Worm (Caenorhabditis elegans) whole organism, L1 larva: ENCODE data around the gene lir-3.
A peak's percentile ranks its signal among the peaks of the same experiment; 100 is the strongest.

Source experiments
- C04F5.9 ChIP-seq: sonication (generic microtip); optimal IDR thresholded peaks from 2 replicates; lab custom pipeline; 2016; ENCODE audit warnings: missing genetic modification characterization, missing compliant biosample characterization
- C16A3.4 ChIP-seq: fragments of 150-350 bp; optimal IDR thresholded peaks from 2 replicates; lab custom pipeline; 2014; ENCODE audit warnings: missing biosample characterization, missing genetic modification characterization
- alr-1 ChIP-seq: fragments of 200-800 bp; sonication (Bioruptor generic); optimal IDR thresholded peaks from 2 replicates; lab custom pipeline; 2018; ENCODE audit warnings: borderline replicate concordance, mild to moderate bottlenecking, missing genetic modification characterization, missing compliant biosample characterization
- blmp-1 ChIP-seq: fragments of 150-350 bp; optimal IDR thresholded peaks from 2 replicates; lab custom pipeline; 2014; ENCODE audit warnings: missing biosample characterization, missing genetic modification characterization
- ceh-8 ChIP-seq: fragments of 200-800 bp; sonication (Bioruptor generic); optimal IDR thresholded peaks from 2 replicates; lab custom pipeline; 2018; ENCODE audit warnings: mild to moderate bottlenecking, missing genetic modification characterization, moderate library complexity, missing compliant biosample characterization
- ceh-88 ChIP-seq: fragments of 200-800 bp; sonication (Bioruptor generic); IDR thresholded peaks from 2 replicates; pipeline ENCODE4 v1.3.6; 2022; ENCODE audit warnings: missing genetic modification characterization, missing compliant biosample characterization
- ces-1 ChIP-seq: fragments of 150-350 bp; optimal IDR thresholded peaks from 2 replicates; lab custom pipeline; 2014; ENCODE audit warnings: missing biosample characterization, missing genetic modification reagents, missing genetic modification characterization
- dpl-1 ChIP-seq, 3 experiments: fragments of 150-350 bp in 2 of 3; sonication (generic microtip) in 1 of 3; optimal IDR thresholded peaks; 2 replicates each; lab custom pipeline; 2014 to 2017; ENCODE audit warnings: missing biosample characterization in 3 of 3, missing genetic modification characterization in 3 of 3, missing genetic modification reagents in 3 of 3
- efl-1 ChIP-seq, 4 experiments: fragments of 150-350 bp; optimal IDR thresholded peaks in 3 of 4; peaks in 1 of 4; 1 replicate in 1 of 4; 2 replicates in 3 of 4; lab custom pipeline; 2014; ENCODE audit warnings: missing biosample characterization in 2 of 4, missing genetic modification characterization in 2 of 4, missing genetic modification reagents in 2 of 4
- efl-3 ChIP-seq: fragments of 200-800 bp; sonication (Bioruptor generic); optimal IDR thresholded peaks from 2 replicates; lab custom pipeline; 2018; ENCODE audit warnings: mild to moderate bottlenecking, missing genetic modification characterization, missing compliant biosample characterization
- elt-2 ChIP-seq: sonication (generic microtip); optimal IDR thresholded peaks from 2 replicates; lab custom pipeline; 2016; ENCODE audit warnings: missing genetic modification characterization, mild to moderate bottlenecking, inconsistent platforms, missing compliant biosample characterization, missing genetic modification reagents
- elt-3 ChIP-seq, 6 experiments: fragments of 150-350 bp in 1 of 6; sonication (generic microtip); optimal IDR thresholded peaks; 2 replicates each; lab custom pipeline; 2017 to 2018; ENCODE audit warnings: missing biosample characterization in 6 of 6, missing genetic modification characterization in 6 of 6, inconsistent platforms in 1 of 6
- fkh-8 ChIP-seq: sonication (generic microtip); optimal IDR thresholded peaks from 2 replicates; lab custom pipeline; 2016; ENCODE audit warnings: mild to moderate bottlenecking, missing genetic modification characterization, missing compliant biosample characterization
- fos-1 ChIP-seq: fragments of 150-350 bp; optimal IDR thresholded peaks from 2 replicates; lab custom pipeline; 2014; ENCODE audit warnings: missing biosample characterization, missing genetic modification characterization
- hpl-2 ChIP-seq: fragments of 150-350 bp; optimal IDR thresholded peaks from 2 replicates; lab custom pipeline; 2014; ENCODE audit warnings: missing biosample characterization, missing genetic modification reagents, missing genetic modification characterization
- irx-1 ChIP-seq: sonication (generic microtip); optimal IDR thresholded peaks from 2 replicates; lab custom pipeline; 2016; ENCODE audit warnings: missing genetic modification characterization, missing compliant biosample characterization
- isw-1 ChIP-seq: fragments of 200-800 bp; sonication (Bioruptor generic); IDR thresholded peaks from 2 replicates; pipeline ENCODE4 v1.3.6; 2022; ENCODE audit warnings: missing genetic modification characterization, missing compliant biosample characterization
- lin-14 ChIP-seq: fragments of 200-800 bp; sonication (Bioruptor generic); optimal IDR thresholded peaks from 2 replicates; lab custom pipeline; 2018; ENCODE audit warnings: mild to moderate bottlenecking, missing genetic modification characterization, moderate library complexity, missing compliant biosample characterization
- lin-35 ChIP-seq, 2 experiments: fragments of 150-350 bp; optimal IDR thresholded peaks; 2 replicates each; lab custom pipeline; 2014; ENCODE audit warnings: missing biosample characterization in 2 of 2, missing genetic modification characterization in 2 of 2, missing genetic modification reagents in 2 of 2
- lin-39 ChIP-seq: fragments of 150-350 bp; optimal IDR thresholded peaks from 2 replicates; lab custom pipeline; 2014; ENCODE audit warnings: missing biosample characterization, missing genetic modification reagents, missing genetic modification characterization
- lir-3 ChIP-seq: sonication (generic microtip); optimal IDR thresholded peaks from 2 replicates; lab custom pipeline; 2016; ENCODE audit warnings: mild to moderate bottlenecking, missing genetic modification characterization, moderate library complexity, missing compliant biosample characterization; ENCODE audit not compliant: poor library complexity
- lsy-2 ChIP-seq, 2 experiments: fragments of 150-350 bp; optimal IDR thresholded peaks; 2 replicates each; lab custom pipeline; 2014; ENCODE audit warnings: missing biosample characterization in 2 of 2, missing genetic modification characterization in 2 of 2
- mdl-1 ChIP-seq, 2 experiments: fragments of 150-350 bp; optimal IDR thresholded peaks; 2 replicates each; lab custom pipeline; 2014 to 2017; ENCODE audit warnings: missing biosample characterization in 2 of 2, missing genetic modification characterization in 2 of 2, inconsistent platforms in 1 of 2
- nhr-11 ChIP-seq: fragments of 150-350 bp; optimal IDR thresholded peaks from 2 replicates; lab custom pipeline; 2014; ENCODE audit warnings: missing biosample characterization, missing genetic modification characterization
- nhr-12 ChIP-seq: sonication (generic microtip); optimal IDR thresholded peaks from 2 replicates; lab custom pipeline; 2017; ENCODE audit warnings: missing biosample characterization, missing genetic modification characterization
- nhr-19 ChIP-seq: fragments of 200-800 bp; sonication (Bioruptor generic); conservative IDR thresholded peaks from 2 replicates; pipeline ENCODE4 v1.3.6; 2022; ENCODE audit warnings: missing genetic modification characterization, missing compliant biosample characterization
- nhr-20 ChIP-seq: sonication (generic microtip); optimal IDR thresholded peaks from 2 replicates; lab custom pipeline; 2016; ENCODE audit warnings: mild to moderate bottlenecking, missing genetic modification characterization, missing compliant biosample characterization
- nhr-237 ChIP-seq: fragments of 150-350 bp; optimal IDR thresholded peaks from 2 replicates; lab custom pipeline; 2014; ENCODE audit warnings: missing biosample characterization, missing genetic modification characterization
- nhr-47 ChIP-seq: sonication (generic microtip); optimal IDR thresholded peaks from 2 replicates; lab custom pipeline; 2016; ENCODE audit warnings: mild to moderate bottlenecking, missing genetic modification characterization, moderate library complexity, missing compliant biosample characterization
- nhr-71 ChIP-seq: sonication (generic microtip); optimal IDR thresholded peaks from 2 replicates; lab custom pipeline; 2016; ENCODE audit warnings: mild to moderate bottlenecking, missing genetic modification characterization, moderate library complexity, missing compliant biosample characterization
- nhr-76 ChIP-seq: sonication (generic microtip); optimal IDR thresholded peaks from 2 replicates; lab custom pipeline; 2017; ENCODE audit warnings: missing biosample characterization, missing genetic modification characterization
- nhr-77 ChIP-seq: fragments of 150-350 bp; optimal IDR thresholded peaks from 2 replicates; lab custom pipeline; 2014; ENCODE audit warnings: missing biosample characterization, missing genetic modification characterization
- pag-3 ChIP-seq: sonication (generic microtip); optimal IDR thresholded peaks from 2 replicates; lab custom pipeline; 2017; ENCODE audit warnings: missing genetic modification characterization, mild to moderate bottlenecking, missing compliant biosample characterization, antibody characterized with exemption, borderline replicate concordance; ENCODE audit not compliant: insufficient read depth
- rnt-1 ChIP-seq: sonication (generic microtip); optimal IDR thresholded peaks from 2 replicates; lab custom pipeline; 2016; ENCODE audit warnings: mild to moderate bottlenecking, missing genetic modification characterization, moderate library complexity, missing compliant biosample characterization
- snpc-4 ChIP-seq: fragments of 150-350 bp; optimal IDR thresholded peaks from 2 replicates; lab custom pipeline; 2014; ENCODE audit warnings: missing biosample characterization, missing genetic modification characterization
- snu-23 ChIP-seq: sonication (generic microtip); optimal IDR thresholded peaks from 2 replicates; lab custom pipeline; 2016; ENCODE audit warnings: missing genetic modification characterization, missing compliant biosample characterization
- sox-4 ChIP-seq: sonication (generic microtip); optimal IDR thresholded peaks from 2 replicates; lab custom pipeline; 2016; ENCODE audit warnings: missing genetic modification characterization, missing compliant biosample characterization
- sptf-1 ChIP-seq: fragments of 150-350 bp; optimal IDR thresholded peaks from 2 replicates; lab custom pipeline; 2014; ENCODE audit warnings: missing biosample characterization, missing genetic modification characterization
- tbx-2 ChIP-seq: sonication (generic microtip); optimal IDR thresholded peaks from 2 replicates; lab custom pipeline; 2016; ENCODE audit warnings: missing genetic modification characterization, missing compliant biosample characterization
- unc-130 ChIP-seq: fragments of 150-350 bp; optimal IDR thresholded peaks from 2 replicates; lab custom pipeline; 2017; ENCODE audit warnings: missing biosample characterization, missing genetic modification characterization, inconsistent platforms
- unc-62 ChIP-seq: fragments of 150-350 bp; optimal IDR thresholded peaks from 2 replicates; lab custom pipeline; 2014; ENCODE audit warnings: missing biosample characterization, missing genetic modification reagents, missing genetic modification characterization
- unc-86 ChIP-seq: sonication (generic microtip); optimal IDR thresholded peaks from 2 replicates; lab custom pipeline; 2016; ENCODE audit warnings: missing genetic modification characterization, missing compliant biosample characterization
- vab-15 ChIP-seq: sonication (generic microtip); optimal IDR thresholded peaks from 2 replicates; lab custom pipeline; 2017; ENCODE audit warnings: missing genotype, mild to moderate bottlenecking, missing genetic modification characterization, missing compliant biosample characterization
- zip-4 ChIP-seq: fragments of 200-800 bp; sonication (Bioruptor generic); optimal IDR thresholded peaks from 2 replicates; lab custom pipeline; 2018; ENCODE audit warnings: mild to moderate bottlenecking, missing genetic modification characterization, moderate library complexity, missing compliant biosample characterization

Gene lir-3

DNA sequence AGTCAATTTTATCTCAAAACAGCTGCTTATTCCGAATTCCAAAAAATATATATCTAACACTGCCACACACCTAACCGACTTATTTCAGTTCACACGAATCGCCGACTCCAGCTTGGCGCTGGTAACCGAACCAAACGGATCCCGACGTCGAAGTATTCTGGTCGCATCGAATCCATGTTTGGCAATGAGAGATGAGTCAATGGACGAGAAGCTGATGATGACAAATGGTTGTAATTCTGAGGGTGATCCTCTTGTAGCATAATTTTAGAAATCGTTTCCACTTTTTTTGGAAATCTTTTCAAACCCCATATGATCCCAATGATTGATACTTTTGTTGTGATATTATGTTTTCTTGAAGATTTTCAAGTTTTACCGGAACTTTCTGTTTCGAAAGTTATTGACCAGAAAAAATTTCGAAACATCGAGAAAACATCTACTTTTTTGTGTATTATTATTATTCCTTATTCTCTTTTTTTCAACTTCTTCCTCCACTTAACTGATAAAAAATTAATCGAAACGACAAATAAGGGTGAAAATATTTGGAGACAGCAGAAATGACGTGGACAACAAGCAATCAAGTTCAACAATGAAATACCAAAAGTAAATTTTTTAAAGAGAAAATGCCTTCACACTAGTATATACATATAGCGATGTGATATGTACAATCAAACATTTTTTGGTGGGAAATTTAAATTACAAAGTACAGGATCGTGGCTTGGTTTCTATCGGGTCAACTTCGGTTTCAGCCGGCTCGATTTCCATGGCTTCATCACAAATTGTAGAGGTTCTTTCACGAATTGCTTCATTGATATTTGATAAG, 34.5 kb downstream of the lir-3 start (continued):
- TF ChIP-seq vab-15 (tag; lab: Kevin White, UChicago) (no peak), lir-3 (tag; lab: Kevin White, UChicago) (no peak), fkh-8 (no peak), dpl-1 (GFP tag; optimal IDR thresholded peaks at IDR 0.05; lab: Kevin White, UChicago) (no peak), tbx-2 (no peak), sox-4 (no peak), efl-3 (GFP tag; lab: Kevin White, UChicago) (no peak), elt-2 (tag; lab: Kevin White, UChicago) (peak; percentile 60), fos-1 (tag; lab: Kevin White, UChicago) (no peak), unc-130 (tag; lab: Kevin White, UChicago) (no peak), snpc-4 (tag; lab: Kevin White, UChicago) (no peak), rnt-1 (tag; lab: Kevin White, UChicago) (no peak), nhr-77 (tag; lab: Kevin White, UChicago) (no peak), irx-1 (no peak)

DNA sequence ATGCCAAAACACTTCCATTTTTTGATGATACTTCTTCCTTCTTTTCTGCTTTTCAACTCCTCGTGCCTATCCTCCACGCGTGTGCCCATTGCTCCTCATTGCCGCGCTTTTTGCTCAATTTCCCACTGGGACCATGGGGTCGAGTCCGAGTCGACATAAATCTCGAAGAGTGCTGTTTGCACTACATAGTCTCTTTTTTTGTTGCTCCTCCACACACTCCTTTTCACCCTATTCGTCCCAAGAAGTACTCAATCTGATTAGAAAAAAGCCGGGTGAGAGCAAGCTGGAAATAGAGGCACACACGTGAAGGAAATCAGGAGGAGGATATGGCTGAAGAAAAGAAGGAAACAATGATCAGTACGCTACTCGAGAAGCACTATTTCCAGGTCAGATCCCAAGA, 42.0 kb downstream of the lir-3 start, which contains the start of gene arrd-6:
TSS of gene arrd-6 (plus strand) at position 169 of the 400 bp plus-strand sequence.
- TF ChIP-seq isw-1 (no peak), nhr-19 (no peak), lin-14 (peak; percentile 64), lsy-2 (tag; optimal IDR thresholded peaks at IDR 0.05; lab: Kevin White, UChicago) (no peak), mdl-1 (tag; optimal IDR thresholded peaks at IDR 0.05; lab: Kevin White, UChicago) (no peak)

DNA sequence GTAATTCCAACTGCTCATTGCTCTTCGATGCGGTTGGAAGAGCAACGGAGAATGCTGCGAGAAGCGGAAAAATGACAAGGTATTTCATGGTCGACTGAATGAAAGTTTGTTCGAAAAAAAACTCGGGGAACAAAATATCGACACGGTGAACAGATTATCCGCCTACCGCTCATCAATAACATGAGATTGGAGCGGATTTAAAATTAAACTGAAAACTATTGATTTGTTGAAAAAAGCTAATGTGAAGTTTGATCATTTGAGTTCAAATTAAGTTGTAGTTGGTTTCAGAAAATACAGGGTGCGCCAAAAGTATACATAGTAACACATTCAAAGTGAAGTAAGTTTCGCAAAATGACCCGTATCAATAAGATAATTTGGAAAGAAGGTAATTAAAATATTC, 44.5 kb downstream of the lir-3 start, which contains the start of gene F40F8.4:
TSS of gene F40F8.4 (minus strand) at position 101 of the 400 bp plus-strand sequence.
- TF ChIP-seq lin-39 (no peak), unc-62 (GFP tag; lab: Kevin White, UChicago) (no peak), unc-86 (tag; lab: Kevin White, UChicago) (no peak), efl-3 (GFP tag; lab: Kevin White, UChicago) (no peak), efl-1 (optimal IDR thresholded peaks at IDR 0.05; lab: Kevin White, UChicago) (no peak), efl-1 (GFP tag; optimal IDR thresholded peaks at IDR 0.05 in 1 of 2; lab: Kevin White, UChicago) (no peak), nhr-20 (no peak), blmp-1 (tag; lab: Kevin White, UChicago) (no peak), alr-1 (tag; lab: Kevin White, UChicago) (no peak), nhr-12 (tag; lab: Kevin White, UChicago) (no peak), nhr-19 (no peak), C16A3.4 (tag; lab: Kevin White, UChicago) (no peak), nhr-11 (tag; lab: Kevin White, UChicago) (no peak), ceh-8 (GFP tag; lab: Kevin White, UChicago) (no peak), elt-3 (tag; optimal IDR thresholded peaks at IDR 0.05; lab: Kevin White, UChicago) (no peak)

- TF ChIP-seq nhr-47 (tag; lab: Kevin White, UChicago) (no peak), pag-3 (no peak), zip-4 (no peak), hpl-2 (GFP tag; lab: Kevin White, UChicago) (no peak), ces-1 (no peak), elt-2 (tag; lab: Kevin White, UChicago) (peak; percentile 4), sox-4 (no peak), sptf-1 (tag; lab: Kevin White, UChicago) (no peak), nhr-76 (tag; lab: Kevin White, UChicago) (no peak), vab-15 (tag; lab: Kevin White, UChicago) (peak; percentile 22), nhr-71 (tag; lab: Kevin White, UChicago) (peak; percentile 67), nhr-237 (tag; lab: Kevin White, UChicago) (no peak), snu-23 (GFP tag; lab: Kevin White, UChicago) (peak; percentile 11), nhr-11 (tag; lab: Kevin White, UChicago) (no peak), lin-14 (peak; percentile 74), nhr-19 (0 out of 2 replicates have a peak, but pooled peaks have one; percentile 24), unc-86 (tag; lab: Kevin White, UChicago) (no peak), lin-35 (GFP tag; optimal IDR thresholded peaks at IDR 0.05; lab: Kevin White, UChicago) (peak in 1 of 2 experiments; percentile 13), ceh-88 (no peak), efl-1 (optimal IDR thresholded peaks at IDR 0.05; lab: Kevin White, UChicago) (peak in 1 of 2 experiments; percentile 4), efl-1 (GFP tag; optimal IDR thresholded peaks at IDR 0.05 in 1 of 2; lab: Kevin White, UChicago) (peak in 1 of 2 experiments; percentile 85), lsy-2 (tag; optimal IDR thresholded peaks at IDR 0.05; lab: Kevin White, UChicago) (peak; percentile 31 to 57), C04F5.9 (tag; lab: Kevin White, UChicago) (no peak)
Observed at ce11 chrII:11135773-11136172, 48.8 kb downstream of the lir-3 start.
